Fruit fly (Drosophila melanogaster) whole organism, adult: ENCODE measurements around the gene CG32573.

ENCODE experiments used
- CG11617 ChIP-seq: fragments of 200-800 bp; sonication (Bioruptor generic); optimal IDR thresholded peaks from 2 replicates; lab custom pipeline; 2017; ENCODE audit warnings: mild to moderate bottlenecking, missing biosample characterization, missing genetic modification reagents, missing genetic modification characterization
- CG12768 ChIP-seq: fragments of 200-800 bp; sonication (Bioruptor generic); optimal IDR thresholded peaks from 2 replicates; lab custom pipeline; 2017; ENCODE audit warnings: missing biosample characterization, missing genetic modification characterization, mild to moderate bottlenecking, moderate library complexity, missing genetic modification reagents
- CG14711 ChIP-seq: fragments of 200-800 bp; sonication (Bioruptor generic); optimal IDR thresholded peaks from 2 replicates; lab custom pipeline; 2018; ENCODE audit warnings: missing biosample characterization, mild to moderate bottlenecking, missing genetic modification characterization, moderate library complexity
- CG1620 ChIP-seq: fragments of 200-800 bp; sonication (Bioruptor generic); optimal IDR thresholded peaks from 2 replicates; lab custom pipeline; 2016; ENCODE audit warnings: missing biosample characterization, missing genetic modification characterization
- CG7045 ChIP-seq: fragments of 200-800 bp; sonication (Bioruptor generic); optimal IDR thresholded peaks from 2 replicates; lab custom pipeline; 2017; ENCODE audit warnings: missing biosample characterization, mild to moderate bottlenecking, missing genetic modification characterization
- Clk ChIP-seq: fragments of 200-800 bp; sonication (Bioruptor generic); optimal IDR thresholded peaks from 2 replicates; lab custom pipeline; 2017; ENCODE audit warnings: missing biosample characterization, missing genetic modification characterization
- Crg-1 ChIP-seq: fragments of 200-800 bp; sonication (Bioruptor generic); optimal IDR thresholded peaks from 2 replicates; lab custom pipeline; 2016; ENCODE audit warnings: missing biosample characterization, missing genetic modification characterization
- Mnt ChIP-seq: fragments of 200-800 bp; sonication (Bioruptor generic); optimal IDR thresholded peaks from 2 replicates; lab custom pipeline; 2016; ENCODE audit warnings: missing biosample characterization, mild to moderate bottlenecking, missing genetic modification characterization
- kay ChIP-seq: fragments of 200-800 bp; sonication (Bioruptor generic); peaks from one replicate; lab custom pipeline; 2016; ENCODE audit warnings: missing biosample characterization, missing genetic modification characterization, borderline replicate concordance
- ovo ChIP-seq: fragments of 200-800 bp; sonication (Bioruptor generic); optimal IDR thresholded peaks from 2 replicates; lab custom pipeline; 2016; ENCODE audit warnings: missing biosample characterization, missing genetic modification characterization

dm6 chrX:16618724-16619123 is 32.5 kb upstream of the CG32573 start:
- no peak for TF ChIP-seq ovo
- no peak for TF ChIP-seq CG12768 (GFP tag; lab: Kevin White, UChicago)
- TF ChIP-seq kay (GFP tag; lab: Kevin White, UChicago), result no peak
- no peak for TF ChIP-seq CG11617
- TF ChIP-seq CG1620 (GFP tag; lab: Kevin White, UChicago), result no peak
- TF ChIP-seq CG7045 (GFP tag; lab: Kevin White, UChicago), result no peak
- TF ChIP-seq Crg-1 (GFP tag; lab: Kevin White, UChicago), result no peak
- TF ChIP-seq Mnt (GFP tag; lab: Kevin White, UChicago), result no peak
- no peak for TF ChIP-seq CG14711 (tag; lab: Kevin White, UChicago)
- TF ChIP-seq Clk (GFP tag; lab: Kevin White, UChicago), result no peak
